Fruit fly (Drosophila melanogaster): ENCODE results near the gene CG15172.

Gene CG15172

DNA sequence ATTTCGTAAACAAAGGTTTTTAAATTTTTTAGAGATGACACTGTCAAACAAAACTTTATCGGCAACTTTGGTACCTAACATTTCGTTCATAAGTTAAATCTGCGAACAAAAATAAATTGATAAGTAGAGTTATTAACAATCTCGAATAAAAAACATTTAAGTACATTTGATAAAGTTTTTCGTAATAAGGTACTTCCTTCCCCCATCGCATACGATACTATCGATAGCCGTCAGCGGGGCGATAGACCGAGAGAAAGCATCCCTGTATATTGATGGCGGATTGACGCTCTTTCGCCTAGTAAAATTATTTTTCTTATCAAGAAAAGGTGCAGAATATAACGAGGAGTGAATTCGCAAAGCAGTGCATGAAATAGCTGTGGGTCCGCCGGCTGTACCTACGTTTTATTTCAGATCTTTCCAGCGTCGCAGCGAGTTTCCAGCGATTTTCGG lies 22.9 kb downstream of the CG15172 start, which contains the start of the genes Ttc19 and Acn (continued):
- TF ChIP-seq Scr (GFP tag; IDR thresholded peaks at IDR 0.05; ENCODE audit: partially characterized antibody) (peak; percentile 98), mam (GFP tag; optimal IDR thresholded peaks at IDR 0.05) (peak; percentile 93), z (GFP tag; IDR thresholded peaks at IDR 0.05) (no peak), CG6654 (GFP tag; optimal IDR thresholded peaks at IDR 0.05) (no peak), nmo (GFP tag; optimal IDR thresholded peaks at IDR 0.05) (peak; percentile 91), NC2α (GFP tag; optimal IDR thresholded peaks at IDR 0.05) (peak; percentile 76), sisA (GFP tag; IDR thresholded peaks at IDR 0.05) (peak; percentile 84), emc (GFP tag; optimal IDR thresholded peaks at IDR 0.05) (peak; percentile 65), Dp (GFP tag; optimal IDR thresholded peaks at IDR 0.05) (peak; percentile 53), Aef1 (GFP tag; IDR thresholded peaks at IDR 0.05) (peak; percentile 85), schlank (tag; optimal IDR thresholded peaks at IDR 0.05) (peak; percentile 62), cato (GFP tag; optimal IDR thresholded peaks at IDR 0.05; ENCODE audit: borderline replicate concordance) (peak; percentile 68), TFAM (GFP tag; optimal IDR thresholded peaks at IDR 0.05) (peak; percentile 32), CG13123 (GFP tag; optimal IDR thresholded peaks at IDR 0.05) (peak; percentile 65), B-H2 (GFP tag; optimal IDR thresholded peaks at IDR 0.05) (peak; percentile 87), CG7556 (GFP tag; optimal IDR thresholded peaks at IDR 0.05) (peak; percentile 82), Oaz (GFP tag; IDR thresholded peaks at IDR 0.05) (peak; percentile 72), Antp (GFP tag; optimal IDR thresholded peaks at IDR 0.05) (peak; percentile 88), CG6272 (GFP tag; IDR thresholded peaks at IDR 0.05) (peak; percentile 85), h (optimal IDR thresholded peaks at IDR 0.05) (no peak), CG4730 (GFP tag; IDR thresholded peaks at IDR 0.05) (peak; percentile 77), CG8478 (optimal IDR thresholded peaks at IDR 0.05) (no peak), CG2116 (GFP tag; optimal IDR thresholded peaks at IDR 0.05) (peak; percentile 99), CG6683 (GFP tag; optimal IDR thresholded peaks at IDR 0.05) (peak; percentile 24), CG2120 (GFP tag; optimal IDR thresholded peaks at IDR 0.05) (peak; percentile 93), Dbx (GFP tag; IDR thresholded peaks at IDR 0.05) (peak; percentile 90), CG34376 (GFP tag; optimal IDR thresholded peaks at IDR 0.05) (peak; percentile 75), Optix (GFP tag; IDR thresholded peaks at IDR 0.05) (peak; percentile 66; the same call in 2 of the 3 replicates), pb (GFP tag; optimal IDR thresholded peaks at IDR 0.05) (peak; percentile 78), CG32772 (GFP tag; IDR thresholded peaks at IDR 0.05) (peak; percentile 81), CG13624 (GFP tag; optimal IDR thresholded peaks at IDR 0.05) (peak; percentile 92), onecut (GFP tag; IDR thresholded peaks at IDR 0.05) (peak; percentile 72), CG3726 (GFP tag; IDR thresholded peaks at IDR 0.05) (peak; percentile 62; the same call in 1 of the 3 replicates), Meics (GFP tag; optimal IDR thresholded peaks at IDR 0.05) (peak; percentile 79), Oli (tag; optimal IDR thresholded peaks at IDR 0.05) (peak; percentile 66), CG18599 (GFP tag; optimal IDR thresholded peaks at IDR 0.05) (peak; percentile 81), CG8924 (tag; optimal IDR thresholded peaks at IDR 0.05) (peak; percentile 85), bcd (GFP tag; optimal IDR thresholded peaks at IDR 0.05) (peak; percentile 81), CG9797 (GFP tag; optimal IDR thresholded peaks at IDR 0.05) (peak; percentile 39), Ets65A (GFP tag) (peak; percentile 99), kay (GFP tag; optimal IDR thresholded peaks at IDR 0.05) (peak; percentile 55), chinmo (GFP tag; IDR thresholded peaks at IDR 0.05; ENCODE audit: partially characterized antibody) (peak; percentile 86), CG4328 (GFP tag; optimal IDR thresholded peaks at IDR 0.05) (peak; percentile 75), HLHmδ (GFP tag; optimal IDR thresholded peaks at IDR 0.05) (no peak), dysf (GFP tag; IDR thresholded peaks at IDR 0.05) (peak; percentile 77), CG42726 (GFP tag; IDR thresholded peaks at IDR 0.05; ENCODE audit: partially characterized antibody) (peak; percentile 92), ind (GFP tag; optimal IDR thresholded peaks at IDR 0.05) (peak; percentile 80), CG10147 (GFP tag; optimal IDR thresholded peaks at IDR 0.05) (peak; percentile 84), E2f2 (GFP tag; IDR thresholded peaks at IDR 0.05) (peak; percentile 71), CG12219 (GFP tag; optimal IDR thresholded peaks at IDR 0.05) (peak; percentile 59), cwo (GFP tag; optimal IDR thresholded peaks at IDR 0.05) (peak; percentile 59), tin (GFP tag; optimal IDR thresholded peaks at IDR 0.05) (peak; percentile 88)
